Worm (Caenorhabditis elegans) whole organism, L3 larva: ENCODE results near the gene pzf-1.
A peak's percentile ranks its signal among the peaks of the same experiment; 100 is the strongest.

ENCODE experiments used
- ceh-28 ChIP-seq: fragments of 150-350 bp; optimal IDR thresholded peaks from 2 replicates; lab custom pipeline; 2014; ENCODE audit warnings: missing biosample characterization, missing genetic modification reagents, missing genetic modification characterization
- daf-12 ChIP-seq: fragments of 150-350 bp; optimal IDR thresholded peaks from 2 replicates; lab custom pipeline; 2014; ENCODE audit warnings: missing biosample characterization, missing genetic modification reagents, missing genetic modification characterization
- egl-27 ChIP-seq: sonication (generic microtip); optimal IDR thresholded peaks from 4 replicates; lab custom pipeline; 2017; ENCODE audit warnings: missing biosample characterization, missing genetic modification reagents, missing genetic modification characterization
- elt-2 ChIP-seq: sonication (generic microtip); optimal IDR thresholded peaks from 2 replicates; lab custom pipeline; 2016; ENCODE audit warnings: missing genetic modification reagents, mild to moderate bottlenecking, missing genetic modification characterization, missing compliant biosample characterization
- elt-3 ChIP-seq, 3 experiments: fragments of 150-350 bp in 1 of 3; sonication (generic microtip) in 2 of 3; optimal IDR thresholded peaks; 2 replicates in 2 of 3; 4 replicates in 1 of 3; lab custom pipeline; 2014 to 2017; ENCODE audit warnings: missing biosample characterization in 3 of 3, missing genetic modification characterization in 3 of 3
- eor-1 ChIP-seq, 2 experiments: fragments of 150-350 bp; optimal IDR thresholded peaks; 2 replicates each; lab custom pipeline; 2014 to 2018; ENCODE audit warnings: missing biosample characterization in 2 of 2, missing genetic modification characterization in 2 of 2
- fkh-10 ChIP-seq: sonication (generic microtip); optimal IDR thresholded peaks from 2 replicates; lab custom pipeline; 2017; ENCODE audit warnings: missing biosample characterization, missing genetic modification reagents, missing genetic modification characterization
- fkh-2 ChIP-seq: fragments of 150-350 bp; optimal IDR thresholded peaks from 2 replicates; lab custom pipeline; 2014; ENCODE audit warnings: missing biosample characterization, missing genetic modification reagents, missing genetic modification characterization
- fos-1 ChIP-seq: fragments of 150-350 bp; optimal IDR thresholded peaks from 2 replicates; lab custom pipeline; 2014; ENCODE audit warnings: missing biosample characterization, missing genetic modification characterization
- hmg-11 ChIP-seq: sonication (generic microtip); optimal IDR thresholded peaks from 2 replicates; lab custom pipeline; 2016; ENCODE audit warnings: missing genetic modification characterization, missing compliant biosample characterization
- jun-1 ChIP-seq: fragments of 150-350 bp; optimal IDR thresholded peaks from 2 replicates; lab custom pipeline; 2014; ENCODE audit warnings: missing biosample characterization, missing genetic modification reagents, missing genetic modification characterization
- lin-15B ChIP-seq: fragments of 150-350 bp; optimal IDR thresholded peaks from 2 replicates; lab custom pipeline; 2014; ENCODE audit warnings: missing biosample characterization, missing genetic modification characterization
- nfya-1 ChIP-seq: sonication (generic microtip); optimal IDR thresholded peaks from 2 replicates; lab custom pipeline; 2017; ENCODE audit warnings: missing genetic modification characterization, mild to moderate bottlenecking, missing compliant biosample characterization, antibody characterized with exemption, moderate library complexity; ENCODE audit not compliant: insufficient read depth
- nhr-12 ChIP-seq: fragments of 150-350 bp; optimal IDR thresholded peaks from 2 replicates; lab custom pipeline; 2014; ENCODE audit warnings: missing biosample characterization, missing genetic modification characterization
- nhr-25 ChIP-seq: sonication (generic microtip); optimal IDR thresholded peaks from 2 replicates; lab custom pipeline; 2017; ENCODE audit warnings: missing biosample characterization, missing genetic modification characterization
- nhr-28 ChIP-seq: fragments of 150-350 bp; optimal IDR thresholded peaks from 2 replicates; lab custom pipeline; 2014; ENCODE audit warnings: missing biosample characterization, missing genetic modification characterization
- nhr-43 ChIP-seq: sonication (generic microtip); optimal IDR thresholded peaks from 2 replicates; lab custom pipeline; 2016; ENCODE audit warnings: mild to moderate bottlenecking, missing genetic modification characterization, missing compliant biosample characterization; ENCODE audit not compliant: poor library complexity, severe bottlenecking
- nhr-76 ChIP-seq: fragments of 150-350 bp; sonication (generic microtip); optimal IDR thresholded peaks from 5 replicates; lab custom pipeline; 2014; ENCODE audit warnings: missing biosample characterization, missing genetic modification characterization
- nhr-77 ChIP-seq: fragments of 150-350 bp; optimal IDR thresholded peaks from 2 replicates; lab custom pipeline; 2014; ENCODE audit warnings: missing biosample characterization, missing genetic modification characterization
- pha-4 ChIP-seq: fragments of 150-350 bp; optimal IDR thresholded peaks from 2 replicates; lab custom pipeline; 2014; ENCODE audit warnings: missing biosample characterization, missing genetic modification reagents, missing genetic modification characterization
- pqm-1 ChIP-seq: fragments of 150-350 bp; optimal IDR thresholded peaks from 2 replicates; lab custom pipeline; 2017; ENCODE audit warnings: missing biosample characterization, missing genetic modification characterization, inconsistent platforms
- sea-2 ChIP-seq: fragments of 150-350 bp; sonication (generic microtip); optimal IDR thresholded peaks from 4 replicates; lab custom pipeline; 2014; ENCODE audit warnings: missing biosample characterization, missing genetic modification reagents, missing genetic modification characterization
- skn-1 ChIP-seq: fragments of 150-350 bp; optimal IDR thresholded peaks from 2 replicates; lab custom pipeline; 2014; ENCODE audit warnings: missing biosample characterization, missing genetic modification characterization
- unc-62 ChIP-seq: fragments of 150-350 bp; sonication (generic microtip); optimal IDR thresholded peaks from 4 replicates; lab custom pipeline; 2014; ENCODE audit warnings: missing biosample characterization, missing genetic modification reagents, missing genetic modification characterization
- ztf-11 ChIP-seq: fragments of 150-350 bp; optimal IDR thresholded peaks from 2 replicates; lab custom pipeline; 2014; ENCODE audit warnings: missing biosample characterization, missing genetic modification characterization

The pzf-1 gene

ce11 chrV:15885967-15886366 is 42.3 kb downstream of the pzf-1 start, which contains the start of gene T06C12.9:
T06C12.9 (minus strand) TSS chrV:15886067.
- peak; percentile 9 for TF ChIP-seq pqm-1
- TF ChIP-seq fkh-2 (tag; lab: Kevin White, UChicago): no peak

ce11 chrV:15884698-15885097 is 43.5 kb downstream of the pzf-1 start, which contains the start of gene oac-42:
oac-42 (minus strand) TSS chrV:15884798.
- TF ChIP-seq jun-1 (tag; lab: Kevin White, UChicago) (no peak), eor-1 (tag; optimal IDR thresholded peaks at IDR 0.05; lab: Kevin White, UChicago) (no peak), sea-2 (GFP tag; lab: Kevin White, UChicago) (no peak)

ce11 chrV:15880705-15881104 is 47.5 kb downstream of the pzf-1 start:
- TF ChIP-seq skn-1 (tag; lab: Kevin White, UChicago) (peak; percentile 97), daf-12 (tag; lab: Kevin White, UChicago) (no peak), nhr-12 (no peak), pha-4 (tag; lab: Kevin White, UChicago) (peak; percentile 84), fkh-2 (tag; lab: Kevin White, UChicago) (no peak), lin-15B (tag; lab: Kevin White, UChicago) (peak; percentile 15), unc-62 (GFP tag; lab: Kevin White, UChicago) (no peak), nfya-1 (tag; lab: Kevin White, UChicago) (peak; percentile 18), ceh-28 (peak; percentile 68), pqm-1 (peak; percentile 62), hmg-11 (tag; lab: Kevin White, UChicago) (peak; percentile 34), elt-3 (tag; optimal IDR thresholded peaks at IDR 0.05; lab: Kevin White, UChicago) (peak in 1 of 3 experiments; percentile 8), jun-1 (tag; lab: Kevin White, UChicago) (peak; percentile 69), ztf-11 (tag; lab: Kevin White, UChicago) (no peak), nhr-28 (tag; lab: Kevin White, UChicago) (no peak), elt-2 (tag; lab: Kevin White, UChicago) (peak; percentile 76), nhr-25 (peak; percentile 36), eor-1 (tag; optimal IDR thresholded peaks at IDR 0.05; lab: Kevin White, UChicago) (no peak), egl-27 (tag; lab: Kevin White, UChicago) (peak; percentile 63), fkh-10 (GFP tag; lab: Kevin White, UChicago) (no peak), nhr-76 (tag; lab: Kevin White, UChicago) (no peak)
- TF ChIP-seq, all 47 proteins: peak for 12

ce11 chrV:15880033-15880432 is 48.2 kb downstream of the pzf-1 start:
- peak; percentile 66 for TF ChIP-seq pqm-1
- peak; percentile 26 for TF ChIP-seq pha-4 (tag; lab: Kevin White, UChicago)
- no peak for TF ChIP-seq nhr-25
- TF ChIP-seq elt-2 (tag; lab: Kevin White, UChicago): peak; percentile 52
- TF ChIP-seq fos-1 (tag; lab: Kevin White, UChicago): no peak

- TF ChIP-seq elt-3 (tag; optimal IDR thresholded peaks at IDR 0.05; lab: Kevin White, UChicago): no peak
- no peak for TF ChIP-seq pha-4 (tag; lab: Kevin White, UChicago)
- TF ChIP-seq nhr-12: no peak
- no peak for TF ChIP-seq nhr-77 (tag; lab: Kevin White, UChicago)
- TF ChIP-seq nhr-28 (tag; lab: Kevin White, UChicago): no peak
- no peak for TF ChIP-seq nhr-43 (tag; lab: Kevin White, UChicago)
Observed at ce11 chrV:15879508-15879907, 48.7 kb downstream of the pzf-1 start, which contains the start of gene nhr-84. nhr-84 (minus strand) TSS chrV:15879608.
